Worm (Caenorhabditis elegans) whole organism, L1 larva: ENCODE measurements around the gene H17B01.2.

ENCODE experiments used
- C04F5.9 ChIP-seq: sonication (generic microtip); optimal IDR thresholded peaks from 2 replicates; lab custom pipeline; 2016; ENCODE audit warnings: missing genetic modification characterization, missing compliant biosample characterization
- alr-1 ChIP-seq: fragments of 200-800 bp; sonication (Bioruptor generic); optimal IDR thresholded peaks from 2 replicates; lab custom pipeline; 2018; ENCODE audit warnings: borderline replicate concordance, mild to moderate bottlenecking, missing genetic modification characterization, missing compliant biosample characterization
- blmp-1 ChIP-seq: fragments of 150-350 bp; optimal IDR thresholded peaks from 2 replicates; lab custom pipeline; 2014; ENCODE audit warnings: missing biosample characterization, missing genetic modification characterization
- ceh-90 ChIP-seq: sonication (generic microtip); optimal IDR thresholded peaks from 2 replicates; lab custom pipeline; 2016; ENCODE audit warnings: missing genetic modification characterization, missing compliant biosample characterization
- dpl-1 ChIP-seq, 3 experiments: fragments of 150-350 bp in 2 of 3; sonication (generic microtip) in 1 of 3; optimal IDR thresholded peaks; 2 replicates each; lab custom pipeline; 2014 to 2017; ENCODE audit warnings: missing biosample characterization in 3 of 3, missing genetic modification characterization in 3 of 3, missing genetic modification reagents in 3 of 3
- efl-1 ChIP-seq, 4 experiments: fragments of 150-350 bp; optimal IDR thresholded peaks in 3 of 4; peaks in 1 of 4; 1 replicate in 1 of 4; 2 replicates in 3 of 4; lab custom pipeline; 2014; ENCODE audit warnings: missing biosample characterization in 2 of 4, missing genetic modification characterization in 2 of 4, missing genetic modification reagents in 2 of 4
- elt-2 ChIP-seq: sonication (generic microtip); optimal IDR thresholded peaks from 2 replicates; lab custom pipeline; 2016; ENCODE audit warnings: missing genetic modification characterization, mild to moderate bottlenecking, inconsistent platforms, missing compliant biosample characterization, missing genetic modification reagents
- elt-3 ChIP-seq, 6 experiments: fragments of 150-350 bp in 1 of 6; sonication (generic microtip); optimal IDR thresholded peaks; 2 replicates each; lab custom pipeline; 2017 to 2018; ENCODE audit warnings: missing biosample characterization in 6 of 6, missing genetic modification characterization in 6 of 6, inconsistent platforms in 1 of 6
- ets-5 ChIP-seq: fragments of 200-800 bp; sonication (Bioruptor generic); IDR thresholded peaks from 2 replicates; pipeline ENCODE4 v1.3.6; 2022; ENCODE audit warnings: missing genetic modification characterization, missing compliant biosample characterization
- fkh-4 ChIP-seq: sonication (generic microtip); optimal IDR thresholded peaks from 2 replicates; lab custom pipeline; 2016; ENCODE audit warnings: missing compliant biosample characterization, missing genetic modification characterization, borderline replicate concordance
- fkh-8 ChIP-seq: sonication (generic microtip); optimal IDR thresholded peaks from 2 replicates; lab custom pipeline; 2016; ENCODE audit warnings: mild to moderate bottlenecking, missing genetic modification characterization, missing compliant biosample characterization
- hlh-17 ChIP-seq: fragments of 200-800 bp; sonication (Bioruptor generic); optimal IDR thresholded peaks from 2 replicates; lab custom pipeline; 2018; ENCODE audit warnings: missing genetic modification characterization, mild to moderate bottlenecking, missing compliant biosample characterization, moderate library complexity, borderline replicate concordance
- hpl-2 ChIP-seq: fragments of 150-350 bp; optimal IDR thresholded peaks from 2 replicates; lab custom pipeline; 2014; ENCODE audit warnings: missing biosample characterization, missing genetic modification reagents, missing genetic modification characterization
- irx-1 ChIP-seq: sonication (generic microtip); optimal IDR thresholded peaks from 2 replicates; lab custom pipeline; 2016; ENCODE audit warnings: missing genetic modification characterization, missing compliant biosample characterization
- lin-14 ChIP-seq: fragments of 200-800 bp; sonication (Bioruptor generic); optimal IDR thresholded peaks from 2 replicates; lab custom pipeline; 2018; ENCODE audit warnings: mild to moderate bottlenecking, missing genetic modification characterization, moderate library complexity, missing compliant biosample characterization
- lin-39 ChIP-seq: fragments of 150-350 bp; optimal IDR thresholded peaks from 2 replicates; lab custom pipeline; 2014; ENCODE audit warnings: missing biosample characterization, missing genetic modification reagents, missing genetic modification characterization
- lir-3 ChIP-seq: sonication (generic microtip); optimal IDR thresholded peaks from 2 replicates; lab custom pipeline; 2016; ENCODE audit warnings: mild to moderate bottlenecking, missing genetic modification characterization, moderate library complexity, missing compliant biosample characterization; ENCODE audit not compliant: poor library complexity
- lsy-2 ChIP-seq, 2 experiments: fragments of 150-350 bp; optimal IDR thresholded peaks; 2 replicates each; lab custom pipeline; 2014; ENCODE audit warnings: missing biosample characterization in 2 of 2, missing genetic modification characterization in 2 of 2
- mep-1 ChIP-seq: fragments of 150-350 bp; optimal IDR thresholded peaks from 2 replicates; lab custom pipeline; 2014; ENCODE audit warnings: missing biosample characterization, missing genetic modification characterization
- nhr-11 ChIP-seq: fragments of 150-350 bp; optimal IDR thresholded peaks from 2 replicates; lab custom pipeline; 2014; ENCODE audit warnings: missing biosample characterization, missing genetic modification characterization
- nhr-20 ChIP-seq: sonication (generic microtip); optimal IDR thresholded peaks from 2 replicates; lab custom pipeline; 2016; ENCODE audit warnings: mild to moderate bottlenecking, missing genetic modification characterization, missing compliant biosample characterization
- nhr-76 ChIP-seq: sonication (generic microtip); optimal IDR thresholded peaks from 2 replicates; lab custom pipeline; 2017; ENCODE audit warnings: missing biosample characterization, missing genetic modification characterization
- nhr-85 ChIP-seq: sonication (generic microtip); peaks from one replicate; lab custom pipeline; 2016; ENCODE audit warnings: missing genetic modification characterization, inconsistent platforms, missing compliant biosample characterization
- nhr-90 ChIP-seq: sonication (generic microtip); optimal IDR thresholded peaks from 2 replicates; lab custom pipeline; 2016; ENCODE audit warnings: mild to moderate bottlenecking, missing genetic modification characterization, missing compliant biosample characterization; ENCODE audit not compliant: poor library complexity
- pag-3 ChIP-seq: sonication (generic microtip); optimal IDR thresholded peaks from 2 replicates; lab custom pipeline; 2017; ENCODE audit warnings: missing genetic modification characterization, mild to moderate bottlenecking, missing compliant biosample characterization, antibody characterized with exemption, borderline replicate concordance; ENCODE audit not compliant: insufficient read depth
- rnt-1 ChIP-seq: sonication (generic microtip); optimal IDR thresholded peaks from 2 replicates; lab custom pipeline; 2016; ENCODE audit warnings: mild to moderate bottlenecking, missing genetic modification characterization, moderate library complexity, missing compliant biosample characterization
- snu-23 ChIP-seq: sonication (generic microtip); optimal IDR thresholded peaks from 2 replicates; lab custom pipeline; 2016; ENCODE audit warnings: missing genetic modification characterization, missing compliant biosample characterization
- sox-4 ChIP-seq: sonication (generic microtip); optimal IDR thresholded peaks from 2 replicates; lab custom pipeline; 2016; ENCODE audit warnings: missing genetic modification characterization, missing compliant biosample characterization
- unc-30 ChIP-seq: sonication (generic microtip); optimal IDR thresholded peaks from 2 replicates; lab custom pipeline; 2017; ENCODE audit warnings: missing biosample characterization, missing genetic modification characterization

The H17B01.2 gene

DNA sequence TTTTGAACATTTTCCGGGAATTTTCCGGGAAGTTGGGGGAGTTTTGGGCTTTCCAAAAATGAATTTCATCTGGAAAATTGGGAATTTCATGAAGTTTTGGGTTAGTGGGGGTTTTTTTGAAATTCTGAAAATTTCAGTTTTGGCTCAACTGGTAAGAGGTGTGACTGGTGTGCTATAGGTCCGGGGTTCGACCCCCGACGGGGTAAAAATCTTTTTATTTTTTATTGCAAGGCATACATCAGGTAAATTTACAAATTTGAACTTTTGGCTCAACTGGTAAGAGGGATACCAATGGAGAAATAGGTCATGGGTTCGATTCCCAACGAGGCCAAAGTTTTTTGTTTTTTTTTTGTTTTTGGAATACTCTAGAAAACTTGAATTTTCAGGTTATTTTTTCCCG, 11.3 kb downstream of the H17B01.2 start (continued):
- TF ChIP-seq hlh-17 (no peak), nhr-20 (tag; lab: Kevin White, UChicago) (no peak)

DNA sequence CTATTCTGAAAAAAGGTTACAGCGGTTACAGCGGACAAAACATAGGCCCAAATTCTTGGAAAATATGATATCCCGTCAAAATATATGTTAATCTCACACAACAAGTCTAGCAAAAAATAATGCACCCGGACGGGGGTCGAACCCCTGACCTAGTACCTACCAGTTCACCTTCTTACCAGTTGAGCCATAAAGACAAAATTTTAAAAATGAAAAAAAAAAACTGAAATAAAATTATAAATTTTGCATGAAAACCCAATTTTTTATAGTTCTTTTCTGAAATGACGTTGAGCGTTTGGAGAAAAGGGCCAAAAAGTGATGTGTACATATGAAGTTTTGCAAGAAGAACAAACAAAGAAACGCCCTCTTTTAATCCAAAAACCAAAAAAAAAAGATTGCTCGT, 12.1 kb downstream of the H17B01.2 start:
- TF ChIP-seq efl-1 (optimal IDR thresholded peaks at IDR 0.05; lab: Kevin White, UChicago), result no peak
- TF ChIP-seq efl-1 (GFP tag; optimal IDR thresholded peaks at IDR 0.05 in 1 of 2; lab: Kevin White, UChicago), result peak in 1 of 2 experiments; percentile 39
- TF ChIP-seq unc-30, result no peak
- no peak for TF ChIP-seq nhr-76 (tag; lab: Kevin White, UChicago)

DNA sequence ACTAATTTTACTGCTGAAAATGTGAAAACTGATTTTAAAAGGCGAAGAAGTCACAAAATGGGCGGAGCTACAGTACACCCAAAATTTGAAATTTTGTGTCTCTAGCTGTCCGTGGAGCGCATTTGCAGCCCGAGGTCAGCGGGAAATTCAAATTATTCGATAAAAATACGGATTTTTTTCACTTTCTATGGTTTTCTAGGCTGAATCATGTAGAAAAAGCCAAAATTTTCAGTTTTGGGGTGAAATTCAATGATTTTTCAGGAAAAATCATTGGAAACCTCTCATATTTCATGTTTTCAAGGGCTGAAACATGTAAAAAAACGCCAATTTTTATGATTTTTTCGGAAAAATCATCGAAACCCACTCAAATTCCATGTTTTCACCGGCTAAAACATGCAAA, 20.4 kb downstream of the H17B01.2 start:
- TF ChIP-seq ets-5 (GFP tag; lab: Robert Waterston, UW) (no peak), sox-4 (tag; lab: Kevin White, UChicago) (no peak), C04F5.9 (tag; lab: Kevin White, UChicago) (no peak), dpl-1 (GFP tag; optimal IDR thresholded peaks at IDR 0.05; lab: Kevin White, UChicago) (no peak), elt-3 (tag; optimal IDR thresholded peaks at IDR 0.05; lab: Kevin White, UChicago) (no peak), mep-1 (tag; lab: Kevin White, UChicago) (no peak)

DNA sequence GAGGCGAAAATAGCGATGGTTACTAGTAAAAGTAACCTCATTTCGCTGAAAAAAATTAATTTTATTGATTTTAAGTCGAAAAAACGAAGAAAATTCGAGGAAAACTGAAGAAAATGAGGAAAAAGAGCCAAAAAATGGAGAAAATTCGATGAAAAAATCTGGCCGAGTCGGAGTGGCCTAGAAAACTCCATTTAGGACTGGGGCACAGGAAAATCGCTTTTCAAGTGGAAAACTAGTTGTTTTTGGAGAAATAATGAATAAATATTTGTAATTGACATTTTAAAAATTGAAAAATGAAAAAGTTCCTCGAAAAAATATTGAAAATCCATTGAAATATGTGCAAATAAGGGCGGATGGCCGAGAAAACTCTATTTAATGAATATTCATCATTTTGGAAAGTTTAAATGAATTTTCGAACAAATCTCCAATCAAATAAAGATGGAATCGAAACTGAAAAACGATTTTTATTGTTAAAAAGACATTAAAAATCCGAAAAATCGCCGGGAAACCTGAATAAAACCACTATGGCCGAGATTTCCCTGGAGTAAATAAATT, 30.0 kb downstream of the H17B01.2 start, which contains the start of gene emc-1:
emc-1 (minus strand) TSS at position 45 of the 555 bp plus-strand sequence.
- TF ChIP-seq lin-14 (GFP tag; lab: Kevin White, UChicago) (peak; percentile 32), nhr-11 (tag; lab: Kevin White, UChicago) (no peak), fkh-8 (tag; lab: Kevin White, UChicago) (peak; percentile 2), alr-1 (tag; lab: Kevin White, UChicago) (no peak), mep-1 (tag; lab: Kevin White, UChicago) (peak; percentile 16), efl-1 (optimal IDR thresholded peaks at IDR 0.05; lab: Kevin White, UChicago) (no peak), efl-1 (GFP tag; optimal IDR thresholded peaks at IDR 0.05 in 1 of 2; lab: Kevin White, UChicago) (peak in 1 of 2 experiments; percentile 14), lir-3 (no peak), nhr-85 (tag; lab: Kevin White, UChicago) (peak; percentile 63), fkh-4 (tag; lab: Kevin White, UChicago) (no peak), snu-23 (no peak), dpl-1 (GFP tag; optimal IDR thresholded peaks at IDR 0.05; lab: Kevin White, UChicago) (peak in 1 of 3 experiments; percentile 14), hpl-2 (no peak), rnt-1 (tag; lab: Kevin White, UChicago) (peak; percentile 37), ceh-90 (tag; lab: Kevin White, UChicago) (peak; percentile 76), lin-39 (no peak), pag-3 (tag; lab: Kevin White, UChicago) (no peak), irx-1 (tag; lab: Kevin White, UChicago) (peak; percentile 45), lsy-2 (tag; optimal IDR thresholded peaks at IDR 0.05; lab: Kevin White, UChicago) (peak in 1 of 2 experiments; percentile 7), nhr-90 (tag; lab: Kevin White, UChicago) (peak; percentile 8)

DNA sequence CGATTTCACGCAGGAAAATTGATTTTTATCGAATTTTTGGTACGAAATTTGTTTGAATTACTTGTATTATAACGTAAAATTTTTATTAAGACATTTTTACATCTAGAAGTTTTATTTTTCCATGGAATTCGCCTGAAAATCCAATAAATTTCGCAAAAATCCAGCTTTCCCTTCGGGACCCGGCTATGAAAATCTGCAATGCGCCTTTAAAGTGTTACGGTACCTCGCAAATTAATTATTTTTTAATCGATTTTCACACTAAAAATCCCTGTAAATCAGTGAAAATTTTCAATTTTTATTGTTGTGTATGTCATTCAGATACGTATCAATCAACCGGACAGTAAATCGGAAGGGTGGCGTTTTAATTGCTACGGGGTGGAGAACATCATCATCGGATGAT, 30.6 kb downstream of the H17B01.2 start:
- TF ChIP-seq blmp-1 (tag; lab: Kevin White, UChicago) (peak; percentile 11), elt-2 (tag; lab: Kevin White, UChicago) (no peak)
